Worm (Caenorhabditis elegans) whole organism, mixed stage, embryonic: ENCODE data around the gene srlf-23.
"Not testable (repeated sequence)": the region's sequence is repeated elsewhere in the genome, so short reads cannot be mapped to it uniquely, and the experiment has no call there.

Experiments
- M03D4.4 ChIP-seq: sonication (generic microtip); optimal IDR thresholded peaks from 2 replicates; lab custom pipeline; 2017; ENCODE audit warnings: mild to moderate bottlenecking, missing genetic modification characterization, missing compliant biosample characterization
- bed-3 ChIP-seq: fragments of 200-800 bp; sonication (Bioruptor generic); optimal IDR thresholded peaks from 3 replicates; lab custom pipeline; 2018; ENCODE audit warnings: mild to moderate bottlenecking, missing genetic modification characterization, moderate library complexity, missing compliant biosample characterization
- blmp-1 ChIP-seq: fragments of 150-350 bp; optimal IDR thresholded peaks from 2 replicates; lab custom pipeline; 2014; ENCODE audit warnings: missing biosample characterization, missing genetic modification characterization
- ceh-39 ChIP-seq: fragments of 150-350 bp; optimal IDR thresholded peaks from 2 replicates; lab custom pipeline; 2014; ENCODE audit warnings: missing biosample characterization, missing genetic modification characterization
- ceh-43 ChIP-seq: fragments of 200-800 bp; sonication (Bioruptor generic); optimal IDR thresholded peaks from 2 replicates; lab custom pipeline; 2018; ENCODE audit warnings: mild to moderate bottlenecking, missing genetic modification characterization, moderate library complexity, missing compliant biosample characterization
- ceh-83 ChIP-seq: fragments of 200-800 bp; sonication (Bioruptor generic); optimal IDR thresholded peaks from 2 replicates; lab custom pipeline; 2018; ENCODE audit warnings: mild to moderate bottlenecking, missing genetic modification characterization, missing compliant biosample characterization
- cnd-1 ChIP-seq: fragments of 200-800 bp; sonication (Bioruptor generic); optimal IDR thresholded peaks from 2 replicates; lab custom pipeline; 2018; ENCODE audit warnings: mild to moderate bottlenecking, missing genetic modification characterization, missing compliant biosample characterization
- drap-1 ChIP-seq: fragments of 200-800 bp; sonication (Bioruptor generic); optimal IDR thresholded peaks from 3 replicates; lab custom pipeline; 2018; ENCODE audit warnings: mild to moderate bottlenecking, missing genetic modification characterization, missing compliant biosample characterization
- elt-1 ChIP-seq: sonication (generic microtip); optimal IDR thresholded peaks from 2 replicates; lab custom pipeline; 2017; ENCODE audit warnings: missing genetic modification characterization, mild to moderate bottlenecking, missing compliant biosample characterization, antibody characterized with exemption, moderate library complexity, borderline replicate concordance; ENCODE audit not compliant: insufficient read depth
- elt-3 ChIP-seq: fragments of 150-350 bp; optimal IDR thresholded peaks from 2 replicates; lab custom pipeline; 2014; ENCODE audit warnings: missing biosample characterization, missing genetic modification characterization
- flh-1 ChIP-seq: fragments of 200-800 bp; sonication (Bioruptor generic); optimal IDR thresholded peaks from 2 replicates; lab custom pipeline; 2018; ENCODE audit warnings: mild to moderate bottlenecking, missing genetic modification characterization, moderate library complexity, missing compliant biosample characterization
- ham-2 ChIP-seq: fragments of 200-800 bp; sonication (Bioruptor generic); optimal IDR thresholded peaks from 2 replicates; lab custom pipeline; 2018; ENCODE audit warnings: mild to moderate bottlenecking, missing genetic modification characterization, missing compliant biosample characterization
- hlh-1 ChIP-seq: fragments of 150-350 bp; optimal IDR thresholded peaks from 2 replicates; lab custom pipeline; 2014; ENCODE audit warnings: missing biosample characterization, missing genetic modification reagents, missing genetic modification characterization
- lin-13 ChIP-seq: fragments of 150-350 bp; optimal IDR thresholded peaks from 2 replicates; lab custom pipeline; 2014; ENCODE audit warnings: missing biosample characterization, missing genetic modification characterization
- lin-32 ChIP-seq: fragments of 200-800 bp; sonication (Bioruptor generic); optimal IDR thresholded peaks from 2 replicates; lab custom pipeline; 2018; ENCODE audit warnings: mild to moderate bottlenecking, missing genetic modification characterization, missing compliant biosample characterization
- lsy-2 ChIP-seq: fragments of 150-350 bp; optimal IDR thresholded peaks from 2 replicates; lab custom pipeline; 2014; ENCODE audit warnings: missing biosample characterization, missing genetic modification characterization
- mep-1 ChIP-seq: fragments of 150-350 bp; optimal IDR thresholded peaks from 2 replicates; lab custom pipeline; 2017; ENCODE audit warnings: missing biosample characterization, missing genetic modification reagents, missing genetic modification characterization, inconsistent platforms
- mls-2 ChIP-seq: sonication (generic microtip); optimal IDR thresholded peaks from 2 replicates; lab custom pipeline; 2016; ENCODE audit warnings: mild to moderate bottlenecking, missing genetic modification characterization, moderate library complexity, missing compliant biosample characterization
- nhr-12 ChIP-seq: fragments of 150-350 bp; optimal IDR thresholded peaks from 2 replicates; lab custom pipeline; 2014; ENCODE audit warnings: missing biosample characterization, missing genetic modification characterization
- nhr-2 ChIP-seq: fragments of 150-350 bp; optimal IDR thresholded peaks from 2 replicates; lab custom pipeline; 2014; ENCODE audit warnings: missing biosample characterization, missing genetic modification characterization
- nhr-237 ChIP-seq: fragments of 150-350 bp; optimal IDR thresholded peaks from 2 replicates; lab custom pipeline; 2014; ENCODE audit warnings: missing biosample characterization, missing genetic modification characterization
- nhr-28 ChIP-seq: fragments of 150-350 bp; optimal IDR thresholded peaks from 2 replicates; lab custom pipeline; 2014; ENCODE audit warnings: missing biosample characterization, missing genetic modification characterization
- pha-4 ChIP-seq: fragments of 150-350 bp; optimal IDR thresholded peaks from 2 replicates; lab custom pipeline; 2018; ENCODE audit warnings: missing biosample characterization, missing genetic modification reagents, missing genetic modification characterization
- sem-2 ChIP-seq: fragments of 200-800 bp; sonication (Bioruptor generic); optimal IDR thresholded peaks from 2 replicates; lab custom pipeline; 2018; ENCODE audit warnings: mild to moderate bottlenecking, missing genetic modification characterization, missing compliant biosample characterization
- sptf-1 ChIP-seq: sonication (generic microtip); optimal IDR thresholded peaks from 2 replicates; lab custom pipeline; 2017; ENCODE audit warnings: mild to moderate bottlenecking, missing genetic modification characterization, moderate library complexity, missing compliant biosample characterization
- tbx-8 ChIP-seq: fragments of 200-800 bp; sonication (Bioruptor generic); optimal IDR thresholded peaks from 2 replicates; lab custom pipeline; 2018; ENCODE audit warnings: mild to moderate bottlenecking, missing genetic modification characterization, moderate library complexity, missing compliant biosample characterization
- unc-120 ChIP-seq: sonication (generic microtip); optimal IDR thresholded peaks from 2 replicates; lab custom pipeline; 2017; ENCODE audit warnings: missing genetic modification characterization, missing compliant biosample characterization; ENCODE audit not compliant: poor library complexity, severe bottlenecking
- unc-39 ChIP-seq: fragments of 150-350 bp; optimal IDR thresholded peaks from 2 replicates; lab custom pipeline; 2014; ENCODE audit warnings: missing biosample characterization, missing genetic modification characterization
- unc-62 ChIP-seq: fragments of 150-350 bp; optimal IDR thresholded peaks from 2 replicates; lab custom pipeline; 2014; ENCODE audit warnings: missing biosample characterization, missing genetic modification reagents, missing genetic modification characterization
- zip-8 ChIP-seq: fragments of 150-350 bp; optimal IDR thresholded peaks from 2 replicates; lab custom pipeline; 2014; ENCODE audit warnings: missing biosample characterization, missing genetic modification characterization
- ztf-11 ChIP-seq: fragments of 150-350 bp; optimal IDR thresholded peaks from 2 replicates; lab custom pipeline; 2014; ENCODE audit warnings: missing biosample characterization, missing genetic modification characterization

srlf-23 gene

ce11 chrV:903460-903859 lies 10.1 kb upstream of the srlf-23 start, which contains the start of gene fmo-5:
Gene fmo-5, minus strand, starts transcription at chrV:903665.
- TF ChIP-seq pha-4 (no peak), ham-2 (GFP tag; lab: Kevin White, UChicago) (no peak), nhr-2 (no peak), lsy-2 (no peak), M03D4.4 (no peak), elt-1 (tag; lab: Kevin White, UChicago) (no peak), ceh-39 (tag; lab: Kevin White, UChicago) (no peak), sem-2 (GFP tag; lab: Kevin White, UChicago) (no peak), cnd-1 (tag; lab: Kevin White, UChicago) (no peak), unc-62 (GFP tag; lab: Kevin White, UChicago) (no peak), zip-8 (tag; lab: Kevin White, UChicago) (no peak)

ce11 chrV:899087-899486 lies 5.8 kb upstream of the srlf-23 start, which contains the start of gene nas-32:
Gene nas-32, minus strand, starts transcription at chrV:899187.
- no peak for TF ChIP-seq drap-1 (GFP tag; lab: Kevin White, UChicago)
- no peak for TF ChIP-seq lin-13
- TF ChIP-seq lin-32 (GFP tag; lab: Kevin White, UChicago) = no peak
- no peak for TF ChIP-seq unc-39 (tag; lab: Kevin White, UChicago)
- TF ChIP-seq M03D4.4 = no peak
- TF ChIP-seq nhr-12 = no peak
- no peak for TF ChIP-seq unc-62 (GFP tag; lab: Kevin White, UChicago)
- no peak for TF ChIP-seq hlh-1
- no peak for TF ChIP-seq elt-3 (tag; lab: Kevin White, UChicago)
- TF ChIP-seq nhr-2 = no peak
- TF ChIP-seq sptf-1 (tag; lab: Kevin White, UChicago) = no peak
- TF ChIP-seq bed-3 (GFP tag; lab: Kevin White, UChicago) = no peak
- TF ChIP-seq ceh-83 (GFP tag; lab: Kevin White, UChicago) = no peak
- no peak for TF ChIP-seq tbx-8
- TF ChIP-seq nhr-28 (tag; lab: Kevin White, UChicago) = no peak
- TF ChIP-seq ceh-39 (tag; lab: Kevin White, UChicago) = no peak
- no peak for TF ChIP-seq ceh-43 (GFP tag; lab: Kevin White, UChicago)
- TF ChIP-seq sem-2 (GFP tag; lab: Kevin White, UChicago) = no peak

- not testable (repeated sequence) for TF ChIP-seq ztf-11 (tag; lab: Kevin White, UChicago); pha-4; mls-2
Measured at ce11 chrV:890835-891234, 2.5 kb downstream of the srlf-23 start, which contains the start of gene srlf-22. Gene srlf-22, plus strand, starts transcription at chrV:891135.

- TF ChIP-seq elt-3 (tag; lab: Kevin White, UChicago) = no peak
- TF ChIP-seq nhr-12 = no peak
- TF ChIP-seq lin-32 (GFP tag; lab: Kevin White, UChicago) = no peak
- no peak for TF ChIP-seq mep-1 (tag; lab: Kevin White, UChicago)
- no peak for TF ChIP-seq M03D4.4
- TF ChIP-seq unc-39 (tag; lab: Kevin White, UChicago) = no peak
- no peak for TF ChIP-seq zip-8 (tag; lab: Kevin White, UChicago)
- TF ChIP-seq elt-1 (tag; lab: Kevin White, UChicago) = no peak
- TF ChIP-seq pha-4 = no peak
- TF ChIP-seq nhr-237 (tag; lab: Kevin White, UChicago) = no peak
- TF ChIP-seq ceh-39 (tag; lab: Kevin White, UChicago) = no peak
- no peak for TF ChIP-seq ceh-83 (GFP tag; lab: Kevin White, UChicago)
- no peak for TF ChIP-seq sem-2 (GFP tag; lab: Kevin White, UChicago)
- no peak for TF ChIP-seq unc-120
- no peak for TF ChIP-seq lsy-2
- TF ChIP-seq cnd-1 (tag; lab: Kevin White, UChicago) = no peak
- no peak for TF ChIP-seq flh-1
- no peak for TF ChIP-seq lin-13
Measured at ce11 chrV:890423-890822, 2.9 kb downstream of the srlf-23 start, which contains the start of gene srlf-21. Gene srlf-21, minus strand, starts transcription at chrV:890523.

- no peak for TF ChIP-seq blmp-1 (tag; lab: Kevin White, UChicago)
- TF ChIP-seq zip-8 (tag; lab: Kevin White, UChicago) = no peak
- TF ChIP-seq pha-4 = no peak
Measured at ce11 chrV:889216-889615, 4.1 kb downstream of the srlf-23 start, which contains the start of gene T02B11.6. Gene T02B11.6, minus strand, starts transcription at chrV:889316.
